Worm (Caenorhabditis elegans) whole organism, late embryonic: ENCODE results near the gene acbp-4.

Experiments used
- K02D7.2 ChIP-seq: sonication (generic microtip); optimal IDR thresholded peaks from 2 replicates; lab custom pipeline; 2017; ENCODE audit warnings: mild to moderate bottlenecking, missing genetic modification characterization, missing compliant biosample characterization
- ceh-24 ChIP-seq: sonication (generic microtip); optimal IDR thresholded peaks from 2 replicates; lab custom pipeline; 2016; ENCODE audit warnings: mild to moderate bottlenecking, missing genetic modification characterization, missing compliant biosample characterization
- ceh-48 ChIP-seq: sonication (generic microtip); optimal IDR thresholded peaks from 2 replicates; lab custom pipeline; 2016; ENCODE audit warnings: missing genetic modification characterization, inconsistent platforms, missing compliant biosample characterization
- fkh-10 ChIP-seq: fragments of 150-350 bp; optimal IDR thresholded peaks from 2 replicates; lab custom pipeline; 2014; ENCODE audit warnings: missing biosample characterization, missing genetic modification reagents, missing genetic modification characterization
- nhr-11 ChIP-seq: fragments of 150-350 bp; optimal IDR thresholded peaks from 2 replicates; lab custom pipeline; 2014; ENCODE audit warnings: missing biosample characterization, missing genetic modification characterization
- pat-9 ChIP-seq: fragments of 200-800 bp; sonication (Bioruptor generic); optimal IDR thresholded peaks from 2 replicates; lab custom pipeline; 2018; ENCODE audit warnings: mild to moderate bottlenecking, missing genetic modification characterization, moderate library complexity, missing compliant biosample characterization
- pha-2 ChIP-seq: sonication (generic microtip); optimal IDR thresholded peaks from 2 replicates; lab custom pipeline; 2017; ENCODE audit warnings: mild to moderate bottlenecking, missing genetic modification characterization, missing compliant biosample characterization
- pqm-1 ChIP-seq: sonication (generic microtip); optimal IDR thresholded peaks from 2 replicates; lab custom pipeline; 2016; ENCODE audit warnings: missing genetic modification characterization, missing compliant biosample characterization
- rnt-1 ChIP-seq: sonication (generic microtip); optimal IDR thresholded peaks from 2 replicates; lab custom pipeline; 2016; ENCODE audit warnings: missing genetic modification characterization, missing compliant biosample characterization
- unc-55 ChIP-seq: sonication (generic microtip); optimal IDR thresholded peaks from 2 replicates; lab custom pipeline; 2017; ENCODE audit warnings: missing biosample characterization, missing genetic modification reagents, missing genetic modification characterization

DNA sequence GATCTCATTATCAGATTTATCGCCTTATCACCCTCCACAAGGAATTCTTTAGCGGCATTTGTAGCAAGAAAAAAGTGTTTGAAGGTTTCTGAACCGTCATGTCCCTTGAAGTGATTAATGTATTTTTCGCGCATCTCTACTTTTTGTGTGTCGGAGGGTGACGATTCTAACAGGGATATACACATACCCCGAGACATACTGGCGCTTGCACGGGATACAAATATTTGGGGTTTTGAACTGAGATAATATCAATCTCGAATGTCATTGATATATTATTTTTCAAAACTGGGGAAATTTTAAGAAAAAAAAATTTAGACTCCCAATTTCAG, 3.3 kb downstream of the acbp-4 start:
- TF ChIP-seq pha-2 (tag; lab: Kevin White, UChicago) (no peak), rnt-1 (tag; lab: Kevin White, UChicago) (no peak), ceh-24 (no peak), fkh-10 (no peak), unc-55 (GFP tag; lab: Kevin White, UChicago) (no peak), K02D7.2 (tag; lab: Kevin White, UChicago) (no peak), pat-9 (tag; lab: Kevin White, UChicago) (no peak), pqm-1 (tag; lab: Kevin White, UChicago) (no peak), nhr-11 (no peak), ceh-48 (tag; lab: Kevin White, UChicago) (no peak)
